Fruit fly (Drosophila melanogaster) whole organism, wandering third instar larva: ENCODE data around the gene CG42296.

ENCODE experiments used
- Hr78 ChIP-seq: fragments of >200 bp; optimal IDR thresholded peaks from 2 replicates; lab custom pipeline; 2017; ENCODE audit warnings: missing biosample characterization, missing genetic modification characterization
- Sp1 ChIP-seq: fragments of 200-800 bp; sonication (Bioruptor generic); optimal IDR thresholded peaks from 3 replicates; lab custom pipeline; 2019; ENCODE audit warnings: missing biosample characterization, mild to moderate bottlenecking, missing genetic modification characterization, moderate library complexity
- h ChIP-seq: fragments of 200-800 bp; sonication (Bioruptor generic); optimal IDR thresholded peaks from 3 replicates; lab custom pipeline; 2016; ENCODE audit warnings: missing biosample characterization, mild to moderate bottlenecking, missing genetic modification characterization
- jim ChIP-seq: fragments of 175-275, 200-325 bp; sonication (Bioruptor generic); optimal IDR thresholded peaks from 2 replicates; lab custom pipeline; 2016; ENCODE audit warnings: missing biosample characterization, mild to moderate bottlenecking, missing genetic modification characterization

dm6 chr2L:2079619-2080018 is 43.8 kb upstream of the CG42296 start, which contains the start of gene CG12674:
- no peak for TF ChIP-seq h (GFP tag; lab: Kevin White, UChicago)
- no peak for TF ChIP-seq Hr78 (GFP tag; lab: Kevin White, UChicago)
- no peak for TF ChIP-seq Sp1 (GFP tag; lab: Kevin White, UChicago)
- no peak for TF ChIP-seq jim (GFP tag; lab: Kevin White, UChicago)
